Worm (Caenorhabditis elegans) whole organism, L2 larva: Measurements from ENCODE around the gene aldo-1.

Experiments
- F13H6.1 ChIP-seq: sonication (generic microtip); optimal IDR thresholded peaks from 2 replicates; lab custom pipeline; 2016; ENCODE audit warnings: missing genetic modification characterization, missing compliant biosample characterization
- ZK546.5 ChIP-seq: sonication (generic microtip); optimal IDR thresholded peaks from 2 replicates; lab custom pipeline; 2017; ENCODE audit warnings: missing biosample characterization, missing genetic modification characterization
- ceh-16 ChIP-seq: fragments of 150-350 bp; optimal IDR thresholded peaks from 2 replicates; lab custom pipeline; 2014; ENCODE audit warnings: missing biosample characterization, missing genetic modification characterization
- egl-27 ChIP-seq: sonication (generic microtip); optimal IDR thresholded peaks from 3 replicates; lab custom pipeline; 2017; ENCODE audit warnings: missing biosample characterization, missing genetic modification reagents, missing genetic modification characterization
- lin-13 ChIP-seq: fragments of 150-350 bp; optimal IDR thresholded peaks from 2 replicates; lab custom pipeline; 2014; ENCODE audit warnings: missing biosample characterization, missing genetic modification reagents, missing genetic modification characterization
- mbf-1 ChIP-seq: sonication (generic microtip); optimal IDR thresholded peaks from 2 replicates; lab custom pipeline; 2017; ENCODE audit warnings: missing biosample characterization, missing genetic modification characterization
- nhr-10 ChIP-seq: sonication (generic microtip); optimal IDR thresholded peaks from 2 replicates; lab custom pipeline; 2017; ENCODE audit warnings: missing biosample characterization, missing genetic modification characterization
- nhr-21 ChIP-seq: fragments of 150-350 bp; optimal IDR thresholded peaks from 2 replicates; lab custom pipeline; 2014; ENCODE audit warnings: missing biosample characterization, missing genetic modification characterization
- nhr-23 ChIP-seq: fragments of 150-350 bp; optimal IDR thresholded peaks from 2 replicates; lab custom pipeline; 2014; ENCODE audit warnings: missing biosample characterization, missing genetic modification reagents, missing genetic modification characterization
- nhr-25 ChIP-seq: fragments of 150-350 bp; sonication (generic microtip); optimal IDR thresholded peaks from 3 replicates; lab custom pipeline; 2014; ENCODE audit warnings: missing biosample characterization, missing genetic modification characterization
- unc-39 ChIP-seq: fragments of 150-350 bp; optimal IDR thresholded peaks from 2 replicates; lab custom pipeline; 2014; ENCODE audit warnings: missing biosample characterization, missing genetic modification characterization
- unc-62 ChIP-seq: fragments of 150-350 bp; optimal IDR thresholded peaks from 2 replicates; lab custom pipeline; 2014; ENCODE audit warnings: missing biosample characterization, missing genetic modification reagents, missing genetic modification characterization
- zag-1 ChIP-seq: fragments of 150-350 bp; optimal IDR thresholded peaks from 2 replicates; lab custom pipeline; 2014; ENCODE audit warnings: missing biosample characterization, missing genetic modification characterization
- ztf-11 ChIP-seq: sonication (generic microtip); optimal IDR thresholded peaks from 2 replicates; lab custom pipeline; 2017; ENCODE audit warnings: missing biosample characterization, missing genetic modification characterization

ce11 chrIII:13565972-13566371 is 1.2 kb upstream of the aldo-1 start:
- TF ChIP-seq egl-27 (tag; lab: Kevin White, UChicago) (no peak), F13H6.1 (tag; lab: Kevin White, UChicago) (no peak), nhr-25 (tag; lab: Kevin White, UChicago) (no peak), nhr-21 (tag; lab: Kevin White, UChicago) (no peak), ZK546.5 (tag; lab: Kevin White, UChicago) (no peak), unc-39 (tag; lab: Kevin White, UChicago) (no peak), ceh-16 (no peak), mbf-1 (tag; lab: Kevin White, UChicago) (no peak), nhr-23 (tag; lab: Kevin White, UChicago) (no peak), ztf-11 (tag; lab: Kevin White, UChicago) (no peak), nhr-10 (tag; lab: Kevin White, UChicago) (no peak), zag-1 (tag; lab: Kevin White, UChicago) (no peak), lin-13 (GFP tag; lab: Kevin White, UChicago) (no peak), unc-62 (GFP tag; lab: Kevin White, UChicago) (no peak)
